Fruit fly (Drosophila melanogaster): ENCODE data around the gene net.

DNA sequence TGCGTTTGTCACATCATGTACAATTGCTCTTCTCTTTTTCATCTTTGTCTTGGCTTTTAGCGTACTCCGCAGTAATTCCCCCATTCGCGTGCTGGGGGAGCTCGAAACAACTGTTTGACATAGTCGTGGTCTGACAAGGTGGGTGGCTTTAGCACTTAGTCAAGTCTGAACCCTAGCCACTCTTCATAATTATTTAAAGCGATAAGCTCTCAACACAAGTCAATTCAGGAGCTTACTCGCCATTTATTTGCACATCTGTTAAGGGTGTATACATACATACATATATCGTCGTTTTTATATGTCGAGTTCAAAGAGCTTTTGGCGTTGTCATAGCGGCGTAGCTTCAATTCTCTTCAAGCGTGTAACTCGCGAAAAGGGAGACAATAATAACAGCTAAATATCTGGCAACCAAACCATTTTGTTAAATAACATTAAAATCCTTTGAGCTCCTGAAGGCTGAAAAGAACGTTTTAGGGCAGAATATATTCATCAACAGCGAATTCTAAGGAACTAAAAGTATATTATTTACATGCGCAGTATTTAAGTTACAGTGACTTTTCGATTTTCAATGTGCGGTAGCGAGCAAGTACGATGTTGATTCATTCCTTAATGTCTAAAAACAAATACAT lies 13.3 kb downstream of the net start:
- TF ChIP-seq CG8301 (tag; optimal IDR thresholded peaks at IDR 0.05): no peak
- TF ChIP-seq CG9948 (tag; optimal IDR thresholded peaks at IDR 0.05): no peak
- no peak for TF ChIP-seq Pif1B (GFP tag; optimal IDR thresholded peaks at IDR 0.05)
- TF ChIP-seq CG4496 (GFP tag; IDR thresholded peaks at IDR 0.05): no peak
- no peak for TF ChIP-seq D1 (tag; optimal IDR thresholded peaks at IDR 0.05)
- TF ChIP-seq CG14655 (GFP tag; optimal IDR thresholded peaks at IDR 0.05): no peak
- no peak for TF ChIP-seq rn (GFP tag; IDR thresholded peaks at IDR 0.05)
- TF ChIP-seq EcR (GFP tag; optimal IDR thresholded peaks at IDR 0.05): peak; percentile 31
- no peak for TF ChIP-seq CG34367 (tag; optimal IDR thresholded peaks at IDR 0.05)
- no peak for TF ChIP-seq CG32121 (GFP tag; IDR thresholded peaks at IDR 0.05)
- TF ChIP-seq CG12605 (GFP tag; IDR thresholded peaks at IDR 0.05): no peak
- no peak for TF ChIP-seq Ets98B (GFP tag; IDR thresholded peaks at IDR 0.05)
- TF ChIP-seq Pif1A (GFP tag; optimal IDR thresholded peaks at IDR 0.05): no peak
- no peak for TF ChIP-seq CG15710 (tag; optimal IDR thresholded peaks at IDR 0.05)
